Worm (Caenorhabditis elegans) whole organism, L4/young adult: ENCODE data around the gene F11A5.17.

Source experiments
- dao-5 ChIP-seq: sonication (generic microtip); optimal IDR thresholded peaks from 2 replicates; lab custom pipeline; 2016; ENCODE audit warnings: missing genotype, missing genetic modification characterization, moderate library complexity, missing compliant biosample characterization
- him-1 ChIP-seq: sonication (generic microtip); optimal IDR thresholded peaks from 2 replicates; lab custom pipeline; 2016; ENCODE audit warnings: missing genotype, missing genetic modification reagents, missing genetic modification characterization, missing compliant biosample characterization

ce11 chrV:16214505-16214904 is 12.7 kb downstream of the F11A5.17 start, which contains the start of gene F11A5.9:
- no peak for TF ChIP-seq him-1 (tag; lab: Kevin White, UChicago)
- TF ChIP-seq dao-5 (tag; lab: Kevin White, UChicago) = no peak
